Fruit fly (Drosophila melanogaster): ENCODE data around the gene PQBP1.
A peak's percentile ranks its signal among the peaks of the same experiment; 100 is the strongest.

Gene PQBP1

dm6 chr3R:25023056-25023455 lies 42.5 kb upstream of the PQBP1 start, which contains the start of gene beta4GalT7 (continued):
- TF ChIP-seq CG7987 (GFP tag; optimal IDR thresholded peaks at IDR 0.05) (no peak), CG18476 (GFP tag; optimal IDR thresholded peaks at IDR 0.05) (no peak), btn (GFP tag; optimal IDR thresholded peaks at IDR 0.05) (no peak), YL-1 (GFP tag; optimal IDR thresholded peaks at IDR 0.05) (peak; percentile 11), ac (GFP tag; optimal IDR thresholded peaks at IDR 0.05) (no peak), sim (GFP tag; IDR thresholded peaks at IDR 0.05) (no peak), Ravus (GFP tag; IDR thresholded peaks at IDR 0.05) (no peak), fd96Cb (tag; optimal IDR thresholded peaks at IDR 0.05) (no peak), CG14710 (tag; optimal IDR thresholded peaks at IDR 0.05) (peak; percentile 6), BEAF-32 (GFP tag; optimal IDR thresholded peaks at IDR 0.05) (peak; percentile 26), D (optimal IDR thresholded peaks at IDR 0.05) (no peak), D (GFP tag; optimal IDR thresholded peaks at IDR 0.05) (no peak), CG18764 (GFP tag; optimal IDR thresholded peaks at IDR 0.05) (no peak), Ets97D (GFP tag; optimal IDR thresholded peaks at IDR 0.05) (peak; percentile 10), dmrt11E (tag; optimal IDR thresholded peaks at IDR 0.05) (no peak), CG2116 (GFP tag; optimal IDR thresholded peaks at IDR 0.05) (peak; percentile 57), CG8478 (optimal IDR thresholded peaks at IDR 0.05) (no peak), CG12071 (GFP tag; optimal IDR thresholded peaks at IDR 0.05) (no peak), CG34422 (GFP tag; IDR thresholded peaks at IDR 0.05) (peak; percentile 40; the same call in 1 of the 3 replicates), pzg (GFP tag; optimal IDR thresholded peaks at IDR 0.05) (peak; percentile 57), H15 (GFP tag; IDR thresholded peaks at IDR 0.05) (no peak), Lpt (GFP tag; optimal IDR thresholded peaks at IDR 0.05) (no peak), MESR4 (GFP tag; optimal IDR thresholded peaks at IDR 0.05) (peak; percentile 17)

dm6 chr3R:25024895-25025557 lies 40.6 kb upstream of the PQBP1 start, which contains the start of the genes EMC6 and Hr96:
Gene EMC6 (minus strand): TSS chr3R:25025017.
Gene Hr96 (plus strand): TSS chr3R:25025235.
- TF ChIP-seq disco-r (GFP tag; optimal IDR thresholded peaks at IDR 0.05) (peak; percentile 86), jumu (GFP tag; optimal IDR thresholded peaks at IDR 0.05) (peak; percentile 89), chm (GFP tag; IDR thresholded peaks at IDR 0.05) (peak; percentile 95), amos (GFP tag; IDR thresholded peaks at IDR 0.05; ENCODE audit: partially characterized antibody) (peak; percentile 63), H2.0 (GFP tag; IDR thresholded peaks at IDR 0.05) (peak; percentile 90), GATAe (GFP tag; conservative IDR thresholded peaks at IDR 0.05) (no peak; the same call in 1 of the 2 replicates), dan (GFP tag; IDR thresholded peaks at IDR 0.05) (peak; percentile 65), klu (GFP tag; IDR thresholded peaks at IDR 0.05) (peak; percentile 88), zfh2 (GFP tag; optimal IDR thresholded peaks at IDR 0.05) (peak; percentile 95), Hr78 (GFP tag; optimal IDR thresholded peaks at IDR 0.05) (no peak), stc (GFP tag; IDR thresholded peaks at IDR 0.05) (peak; percentile 92), crc (GFP tag; optimal IDR thresholded peaks at IDR 0.05) (peak; percentile 77), Sox102F (GFP tag; optimal IDR thresholded peaks at IDR 0.05) (peak; percentile 93), gro (GFP tag; optimal IDR thresholded peaks at IDR 0.05) (no peak), oc (tag; optimal IDR thresholded peaks at IDR 0.05) (no peak), TFAM (GFP tag; optimal IDR thresholded peaks at IDR 0.05) (peak; percentile 68), CG11723 (GFP tag; optimal IDR thresholded peaks at IDR 0.05) (no peak), dysf (GFP tag; IDR thresholded peaks at IDR 0.05) (peak; percentile 93), hbn (GFP tag; IDR thresholded peaks at IDR 0.05; ENCODE audit: partially characterized antibody) (peak; percentile 45), CG8478 (optimal IDR thresholded peaks at IDR 0.05) (no peak), pum (GFP tag; optimal IDR thresholded peaks at IDR 0.05) (peak; percentile 93), CG16779 (GFP tag; IDR thresholded peaks at IDR 0.05) (peak; percentile 93), lab (GFP tag; optimal IDR thresholded peaks at IDR 0.05) (peak; percentile 96), CG10979 (tag; optimal IDR thresholded peaks at IDR 0.05) (peak; percentile 90), Oli (tag; optimal IDR thresholded peaks at IDR 0.05) (peak; percentile 87), Abd-B (GFP tag; optimal IDR thresholded peaks at IDR 0.05) (peak; percentile 89), CG11456 (GFP tag; IDR thresholded peaks at IDR 0.05) (peak; percentile 97), tgo (GFP tag; IDR thresholded peaks at IDR 0.05) (peak; percentile 92), aop (GFP tag; IDR thresholded peaks at IDR 0.05) (peak; percentile 84)

Measured in whole organism, embryonic.